Worm (Caenorhabditis elegans): Measurements from ENCODE around the gene Y81B9A.4.

DNA sequence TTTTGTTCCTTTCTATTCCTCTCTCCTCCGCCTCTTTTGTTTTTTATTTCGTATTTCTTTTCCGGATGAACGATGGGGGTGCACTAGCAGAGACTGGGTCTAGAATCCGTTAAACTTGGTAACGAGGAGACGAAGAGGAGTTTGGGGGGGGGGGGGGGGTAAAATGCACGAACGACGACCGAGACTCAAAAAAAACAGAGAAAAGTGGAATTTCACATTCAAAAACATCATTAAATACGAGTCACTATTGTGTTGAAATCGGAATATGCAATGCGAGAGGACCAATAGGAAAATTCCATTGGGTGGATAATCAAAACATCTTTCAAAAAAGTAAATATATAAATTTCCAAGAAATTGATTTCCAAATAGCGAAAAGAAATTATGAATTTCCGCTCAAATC, 26.5 kb downstream of the Y81B9A.4 start, which contains the start of gene B0563.7:
- TF ChIP-seq scrt-1 (GFP tag; IDR thresholded peaks at IDR 0.05) (no peak), flt-1 (GFP tag; IDR thresholded peaks at IDR 0.05) (no peak)
